Fruit fly (Drosophila melanogaster) whole organism, embryonic: Measurements from ENCODE around the gene prt.

Source experiments
- ATbp ChIP-seq: fragments of 200-800 bp; sonication (Bioruptor generic); optimal IDR thresholded peaks from 2 replicates; lab custom pipeline; 2017; ENCODE audit warnings: missing biosample characterization, mild to moderate bottlenecking, missing genetic modification characterization, missing genetic modification reagents
- Asciz ChIP-seq: fragments of 200-800 bp; sonication (Bioruptor generic); optimal IDR thresholded peaks from 2 replicates; lab custom pipeline; 2017; ENCODE audit warnings: missing biosample characterization, mild to moderate bottlenecking, missing genetic modification characterization, missing genetic modification reagents
- C15 ChIP-seq: fragments of 200-800 bp; sonication (Bioruptor generic); IDR thresholded peaks from 3 replicates; pipeline ENCODE4 v1.3.6; 2022; ENCODE audit warnings: missing biosample characterization, missing genetic modification characterization
- CG10321 ChIP-seq: fragments of 200-800 bp; sonication (Bioruptor generic); IDR thresholded peaks from 2 replicates; pipeline ENCODE4 v1.3.6; 2022; ENCODE audit warnings: missing biosample characterization, missing genetic modification characterization
- CG12219 ChIP-seq: fragments of 200-800 bp; sonication (Bioruptor generic); optimal IDR thresholded peaks from 3 replicates; lab custom pipeline; 2018; ENCODE audit warnings: missing biosample characterization, mild to moderate bottlenecking, missing genetic modification characterization
- CG1233 ChIP-seq: fragments of 200-800 bp; sonication (Bioruptor generic); optimal IDR thresholded peaks from 4 replicates; lab custom pipeline; 2018; ENCODE audit warnings: missing biosample characterization, mild to moderate bottlenecking, missing genetic modification characterization
- CG1529 ChIP-seq: fragments of 200-800 bp; sonication (Bioruptor generic); optimal IDR thresholded peaks from 3 replicates; lab custom pipeline; 2018; ENCODE audit warnings: missing biosample characterization, missing genetic modification characterization
- CG15514 ChIP-seq: fragments of 200-800 bp; sonication (Bioruptor generic); optimal IDR thresholded peaks from 3 replicates; lab custom pipeline; 2017; ENCODE audit warnings: missing biosample characterization, missing genetic modification characterization, mild to moderate bottlenecking, moderate library complexity, missing genetic modification reagents
- CG16863 ChIP-seq: fragments of 200-800 bp; sonication (Bioruptor generic); optimal IDR thresholded peaks from 3 replicates; lab custom pipeline; 2016; ENCODE audit warnings: missing biosample characterization, missing genetic modification characterization
- CG18262 ChIP-seq: fragments of 200-800 bp; optimal IDR thresholded peaks from 3 replicates; lab custom pipeline; 2019; ENCODE audit warnings: missing biosample characterization, mild to moderate bottlenecking, missing genetic modification characterization, moderate library complexity
- CG34376 ChIP-seq: fragments of 200-800 bp; sonication (Bioruptor generic); optimal IDR thresholded peaks from 2 replicates; lab custom pipeline; 2018; ENCODE audit warnings: missing biosample characterization, mild to moderate bottlenecking, missing genetic modification characterization
- CG4328 ChIP-seq: fragments of 200-800 bp; sonication (Bioruptor generic); optimal IDR thresholded peaks from 3 replicates; lab custom pipeline; 2017; ENCODE audit warnings: missing biosample characterization, missing genetic modification reagents, missing genetic modification characterization
- CG4707 ChIP-seq: fragments of 200-800 bp; sonication (Bioruptor generic); optimal IDR thresholded peaks from 2 replicates; lab custom pipeline; 2018; ENCODE audit warnings: missing biosample characterization, mild to moderate bottlenecking, missing genetic modification characterization, moderate library complexity
- CG6654 ChIP-seq: fragments of 200-800 bp; sonication (Bioruptor generic); optimal IDR thresholded peaks from 2 replicates; lab custom pipeline; 2017; ENCODE audit warnings: missing biosample characterization, mild to moderate bottlenecking, missing genetic modification characterization
- CG8765 ChIP-seq: fragments of 200-800 bp; sonication (Bioruptor generic); IDR thresholded peaks from 2 replicates; pipeline ENCODE4 v1.3.6; 2022; ENCODE audit warnings: missing biosample characterization, missing genetic modification characterization
- CG9437 ChIP-seq: fragments of 200-800 bp; sonication (Bioruptor generic); optimal IDR thresholded peaks from 2 replicates; lab custom pipeline; 2018; ENCODE audit warnings: missing biosample characterization, mild to moderate bottlenecking, missing genetic modification characterization
- Dip2 ChIP-seq: fragments of 200-800 bp; sonication (Bioruptor generic); IDR thresholded peaks from 2 replicates; pipeline ENCODE4 v1.3.6; 2022; ENCODE audit warnings: missing biosample characterization, missing genetic modification characterization
- Ets65A ChIP-seq: fragments of 200-800 bp; sonication (Bioruptor generic); peaks from one replicate; lab custom pipeline; 2016; ENCODE audit warnings: missing biosample characterization, missing genetic modification characterization
- Hmr ChIP-seq: fragments of 200-800 bp; sonication (Bioruptor generic); optimal IDR thresholded peaks from 3 replicates; lab custom pipeline; 2017; ENCODE audit warnings: mild to moderate bottlenecking, missing biosample characterization, missing genetic modification reagents, missing genetic modification characterization
- Nf-YB ChIP-seq: fragments of 200-800 bp; sonication (Bioruptor generic); optimal IDR thresholded peaks from 3 replicates; lab custom pipeline; 2019; ENCODE audit warnings: missing biosample characterization, mild to moderate bottlenecking, missing genetic modification characterization, moderate library complexity
- Nf-YC ChIP-seq: fragments of 200-800 bp; optimal IDR thresholded peaks from 3 replicates; lab custom pipeline; 2019; ENCODE audit warnings: missing biosample characterization, mild to moderate bottlenecking, missing genetic modification characterization, moderate library complexity
- Six4 ChIP-seq: fragments of 200-800 bp; sonication (Bioruptor generic); optimal IDR thresholded peaks from 2 replicates; lab custom pipeline; 2016; ENCODE audit warnings: missing biosample characterization, missing genetic modification characterization
- Taf1 ChIP-seq: fragments of 200-800 bp; sonication (Bioruptor generic); IDR thresholded peaks from 2 replicates; pipeline ENCODE4 v1.3.6; 2022; ENCODE audit warnings: missing biosample characterization, missing genetic modification characterization
- abd-A ChIP-seq: fragments of 200-800 bp; sonication (Bioruptor generic); optimal IDR thresholded peaks from 3 replicates; lab custom pipeline; 2019; ENCODE audit warnings: missing biosample characterization, mild to moderate bottlenecking, missing genetic modification characterization, moderate library complexity
- amos ChIP-seq: fragments of 200-800 bp; sonication (Bioruptor generic); IDR thresholded peaks from 2 replicates; pipeline ENCODE4 v1.3.6; 2022; ENCODE audit warnings: missing biosample characterization, missing genetic modification characterization; ENCODE audit not compliant: partially characterized antibody
- bowl ChIP-seq: fragments of 200-800 bp; sonication (Bioruptor generic); IDR thresholded peaks from 2 replicates; pipeline ENCODE4 v1.3.6; 2022; ENCODE audit warnings: missing biosample characterization, missing genetic modification characterization
- br ChIP-seq: fragments of >200 bp; optimal IDR thresholded peaks from 2 replicates; lab custom pipeline; 2017
- chinmo ChIP-seq: fragments of 200-800 bp; sonication (Bioruptor generic); IDR thresholded peaks from 4 replicates; pipeline ENCODE4 v1.3.6; 2022; ENCODE audit warnings: missing biosample characterization, missing genetic modification characterization; ENCODE audit not compliant: partially characterized antibody
- exex ChIP-seq: fragments of 200-800 bp; sonication (Bioruptor generic); optimal IDR thresholded peaks from 4 replicates; lab custom pipeline; 2018; ENCODE audit warnings: missing biosample characterization, mild to moderate bottlenecking, missing genetic modification characterization, moderate library complexity
- fd64A ChIP-seq: fragments of 200-800 bp; sonication (Bioruptor generic); optimal IDR thresholded peaks from 3 replicates; lab custom pipeline; 2018; ENCODE audit warnings: missing biosample characterization, mild to moderate bottlenecking, missing genetic modification characterization
- grn ChIP-seq: fragments of 200-800 bp; sonication (Bioruptor generic); optimal IDR thresholded peaks from 3 replicates; lab custom pipeline; 2017; ENCODE audit warnings: missing biosample characterization, missing genetic modification characterization
- klu ChIP-seq: fragments of 200-800 bp; sonication (Bioruptor generic); IDR thresholded peaks from 2 replicates; pipeline ENCODE4 v1.3.6; 2022; ENCODE audit warnings: missing biosample characterization, missing genetic modification characterization
- lab ChIP-seq: fragments of 200-800 bp; sonication (Bioruptor generic); optimal IDR thresholded peaks from 3 replicates; lab custom pipeline; 2017; ENCODE audit warnings: missing biosample characterization, missing genetic modification characterization, mild to moderate bottlenecking, moderate library complexity, missing genetic modification reagents
- mirr ChIP-seq: fragments of 200-800 bp; sonication (Bioruptor generic); optimal IDR thresholded peaks from 3 replicates; lab custom pipeline; 2018; ENCODE audit warnings: missing biosample characterization, mild to moderate bottlenecking, missing genetic modification characterization
- otp ChIP-seq: fragments of 200-800 bp; sonication (Bioruptor generic); IDR thresholded peaks from 3 replicates; pipeline ENCODE4, ENCODE4 v1.3.6; 2022; ENCODE audit warnings: missing biosample characterization, missing genetic modification characterization
- p53 ChIP-seq: fragments of 200-800 bp; sonication (Bioruptor generic); optimal IDR thresholded peaks from 2 replicates; lab custom pipeline; 2016; ENCODE audit warnings: missing biosample characterization, missing genetic modification characterization
- run ChIP-seq: fragments of 200-800 bp; sonication (Bioruptor generic); optimal IDR thresholded peaks from 3 replicates; lab custom pipeline; 2018; ENCODE audit warnings: missing biosample characterization, mild to moderate bottlenecking, missing genetic modification characterization
- sd ChIP-seq: fragments of 200-800 bp; sonication (Bioruptor generic); optimal IDR thresholded peaks from 3 replicates; lab custom pipeline; 2018; ENCODE audit warnings: missing biosample characterization, mild to moderate bottlenecking, missing genetic modification characterization, moderate library complexity
- slou ChIP-seq: fragments of 200-800 bp; sonication (Bioruptor generic); optimal IDR thresholded peaks from 3 replicates; lab custom pipeline; 2016; ENCODE audit warnings: missing biosample characterization, missing genetic modification characterization
- sug ChIP-seq: fragments of 200-800 bp; optimal IDR thresholded peaks from 2 replicates; lab custom pipeline; 2019; ENCODE audit warnings: missing biosample characterization, mild to moderate bottlenecking, missing genetic modification characterization, moderate library complexity
- toy ChIP-seq: fragments of 200-800 bp; sonication (Bioruptor generic); IDR thresholded peaks from 2 replicates; pipeline ENCODE4 v1.3.6; 2022; ENCODE audit warnings: missing biosample characterization, missing genetic modification characterization
- trh ChIP-seq: fragments of 200-800 bp; sonication (Bioruptor generic); optimal IDR thresholded peaks from 2 replicates; lab custom pipeline; 2016; ENCODE audit warnings: missing biosample characterization, missing genetic modification characterization
- unc-4 ChIP-seq: fragments of 200-800 bp; sonication (Bioruptor generic); IDR thresholded peaks from 2 replicates; pipeline ENCODE4 v1.3.6; 2022; ENCODE audit warnings: missing biosample characterization, missing genetic modification characterization; ENCODE audit not compliant: partially characterized antibody
- usp ChIP-seq: fragments of >200 bp; optimal IDR thresholded peaks from 2 replicates; lab custom pipeline; 2017; ENCODE audit warnings: missing biosample characterization, missing genetic modification characterization

prt gene

dm6 chr3R:23718297-23718941, 19.6 kb upstream of the prt start, which contains the start of gene nau (continued):
- TF ChIP-seq amos (no peak), abd-A (tag; lab: Kevin White, UChicago) (peak; percentile 1), Nf-YB (peak; percentile 80), fd64A (GFP tag; lab: Kevin White, UChicago) (no peak), Ets65A (GFP tag; lab: Kevin White, UChicago) (peak; percentile 92), CG12219 (GFP tag; lab: Kevin White, UChicago) (no peak), Six4 (GFP tag; lab: Kevin White, UChicago) (no peak), CG8765 (no peak), ATbp (GFP tag; lab: Kevin White, UChicago) (no peak), chinmo (GFP tag; lab: Robert Waterston, UW) (0 out of 4 replicates have a peak, but pooled peaks have one; percentile 15), CG6654 (GFP tag; lab: Kevin White, UChicago) (no peak), CG16863 (GFP tag; lab: Kevin White, UChicago) (no peak), lab (GFP tag; lab: Kevin White, UChicago) (no peak), run (tag; lab: Kevin White, UChicago) (no peak), CG10321 (GFP tag; lab: Robert Waterston, UW) (no peak), Taf1 (GFP tag; lab: Robert Waterston, UW) (no peak), toy (GFP tag; lab: Robert Waterston, UW) (no peak), CG1529 (GFP tag; lab: Kevin White, UChicago) (no peak), slou (GFP tag; lab: Kevin White, UChicago) (no peak), bowl (no peak), CG4707 (no peak), usp (no peak), unc-4 (GFP tag; lab: Robert Waterston, UW) (no peak), p53 (GFP tag; lab: Kevin White, UChicago) (no peak), Nf-YC (peak; percentile 59), Asciz (no peak), CG4328 (GFP tag; lab: Kevin White, UChicago) (peak; percentile 50), CG18262 (tag; lab: Kevin White, UChicago) (no peak), C15 (GFP tag; lab: Robert Waterston, UW) (no peak), trh (GFP tag; lab: Kevin White, UChicago) (no peak), CG1233 (GFP tag; lab: Kevin White, UChicago) (no peak), Dip2 (GFP tag; lab: Robert Waterston, UW) (no peak), sd (tag; lab: Kevin White, UChicago) (peak; percentile 65), Hmr (GFP tag; lab: Kevin White, UChicago) (no peak), CG15514 (GFP tag; lab: Kevin White, UChicago) (no peak), CG9437 (no peak), otp (GFP tag; lab: Robert Waterston, UW) (no peak), klu (GFP tag; lab: Robert Waterston, UW) (no peak)

dm6 chr3R:23714852-23715251, 16.0 kb upstream of the prt start:
- TF ChIP-seq lab (GFP tag; lab: Kevin White, UChicago) (peak; percentile 28), br (lab: Kevin White, UChicago) (no peak), mirr (GFP tag; lab: Kevin White, UChicago) (peak; percentile 46), exex (peak; percentile 77), grn (GFP tag; lab: Kevin White, UChicago) (no peak), sd (tag; lab: Kevin White, UChicago) (peak; percentile 37), CG34376 (GFP tag; lab: Kevin White, UChicago) (peak; percentile 50), sug (tag; lab: Kevin White, UChicago) (peak; percentile 45)
